Fruit fly (Drosophila melanogaster) whole organism, embryonic: Measurements from ENCODE around the gene CG3652.

Source experiments
- Aef1 ChIP-seq: fragments of 200-800 bp; sonication (Bioruptor generic); IDR thresholded peaks from 3 replicates; pipeline ENCODE4 v1.3.6; 2022; ENCODE audit warnings: missing biosample characterization, missing genetic modification characterization
- CG10565 ChIP-seq: fragments of 200-800 bp; sonication (Bioruptor generic); optimal IDR thresholded peaks from 3 replicates; lab custom pipeline; 2016; ENCODE audit warnings: missing biosample characterization, mild to moderate bottlenecking, missing genetic modification characterization
- CG10979 ChIP-seq: fragments of 200-800 bp; sonication (Bioruptor generic); optimal IDR thresholded peaks from 2 replicates; lab custom pipeline; 2018; ENCODE audit warnings: missing biosample characterization, mild to moderate bottlenecking, missing genetic modification characterization, moderate library complexity
- CG11696 ChIP-seq: fragments of 200-800 bp; sonication (Bioruptor generic); IDR thresholded peaks from 2 replicates; pipeline ENCODE4 v1.3.6; 2022; ENCODE audit warnings: missing biosample characterization, missing genetic modification characterization
- CG12071 ChIP-seq: fragments of 200-800 bp; sonication (Bioruptor generic); optimal IDR thresholded peaks from 3 replicates; lab custom pipeline; 2018; ENCODE audit warnings: missing biosample characterization, mild to moderate bottlenecking, missing genetic modification characterization
- CG12219 ChIP-seq: fragments of 200-800 bp; sonication (Bioruptor generic); optimal IDR thresholded peaks from 3 replicates; lab custom pipeline; 2018; ENCODE audit warnings: missing biosample characterization, mild to moderate bottlenecking, missing genetic modification characterization
- CG14014 ChIP-seq: fragments of 200-800 bp; sonication (Bioruptor generic); IDR thresholded peaks from 2 replicates; pipeline ENCODE4 v1.3.6; 2022; ENCODE audit warnings: missing biosample characterization, missing genetic modification characterization
- CG15011 ChIP-seq: fragments of 200-800 bp; sonication (Bioruptor generic); optimal IDR thresholded peaks from 3 replicates; lab custom pipeline; 2018; ENCODE audit warnings: missing biosample characterization, mild to moderate bottlenecking, missing genetic modification characterization
- CG15269 ChIP-seq: fragments of 200-800 bp; sonication (Bioruptor generic); optimal IDR thresholded peaks from 2 replicates; lab custom pipeline; 2018; ENCODE audit warnings: missing biosample characterization, mild to moderate bottlenecking, missing genetic modification characterization, moderate library complexity
- CG16863 ChIP-seq: fragments of 200-800 bp; sonication (Bioruptor generic); optimal IDR thresholded peaks from 3 replicates; lab custom pipeline; 2016; ENCODE audit warnings: missing biosample characterization, missing genetic modification characterization
- CG17328 ChIP-seq: fragments of 200-800 bp; sonication (Bioruptor generic); IDR thresholded peaks from 2 replicates; pipeline ENCODE4 v1.3.6; 2022; ENCODE audit warnings: missing biosample characterization, missing genetic modification characterization
- CG17361 ChIP-seq: fragments of 200-800 bp; sonication (Bioruptor generic); IDR thresholded peaks from 3 replicates; pipeline ENCODE4 v1.3.6; 2022; ENCODE audit warnings: missing biosample characterization, missing genetic modification characterization
- CG18599 ChIP-seq: fragments of 200-800 bp; sonication (Bioruptor generic); optimal IDR thresholded peaks from 3 replicates; lab custom pipeline; 2017; ENCODE audit warnings: missing biosample characterization, missing genetic modification characterization, mild to moderate bottlenecking, moderate library complexity, missing genetic modification reagents
- CG3407 ChIP-seq: fragments of 200-800 bp; sonication (Bioruptor generic); optimal IDR thresholded peaks from 2 replicates; lab custom pipeline; 2018; ENCODE audit warnings: missing biosample characterization, mild to moderate bottlenecking, missing genetic modification characterization
- CG34422 ChIP-seq: fragments of 200-800 bp; sonication (Bioruptor generic); IDR thresholded peaks from 3 replicates; pipeline ENCODE4 v1.3.6; 2022; ENCODE audit warnings: missing biosample characterization, missing genetic modification characterization
- CG4360 ChIP-seq: fragments of 200-800 bp; sonication (Bioruptor generic); IDR thresholded peaks from 2 replicates; pipeline ENCODE4 v1.3.6; 2022; ENCODE audit warnings: missing biosample characterization, missing genetic modification characterization
- CG8359 ChIP-seq: fragments of 200-800 bp; sonication (Bioruptor generic); optimal IDR thresholded peaks from 2 replicates; lab custom pipeline; 2017; ENCODE audit warnings: missing biosample characterization, mild to moderate bottlenecking, missing genetic modification characterization, borderline replicate concordance
- CG8478 ChIP-seq: fragments of >200 bp; optimal IDR thresholded peaks from 2 replicates; lab custom pipeline; 2018
- CG8944 ChIP-seq: fragments of 200-800 bp; sonication (Bioruptor generic); optimal IDR thresholded peaks from 3 replicates; lab custom pipeline; 2016; ENCODE audit warnings: missing biosample characterization, missing genetic modification characterization
- CG9609 ChIP-seq: fragments of 200-800 bp; sonication (Bioruptor generic); optimal IDR thresholded peaks from 3 replicates; lab custom pipeline; 2016; ENCODE audit warnings: missing biosample characterization, missing genetic modification characterization
- CG9876 ChIP-seq: fragments of 200-800 bp; sonication (Bioruptor generic); optimal IDR thresholded peaks from 2 replicates; lab custom pipeline; 2016; ENCODE audit warnings: missing biosample characterization, missing genetic modification characterization
- Gsc ChIP-seq: fragments of 200-800 bp; sonication (Bioruptor generic); IDR thresholded peaks from 2 replicates; pipeline ENCODE4 v1.3.6; 2022; ENCODE audit warnings: missing biosample characterization, missing genetic modification characterization
- HLHmδ ChIP-seq: fragments of 200-800 bp; sonication (Bioruptor generic); optimal IDR thresholded peaks from 2 replicates; lab custom pipeline; 2018; ENCODE audit warnings: missing biosample characterization, mild to moderate bottlenecking, missing genetic modification characterization, moderate library complexity
- Hey ChIP-seq: fragments of 200-800 bp; sonication (Bioruptor generic); optimal IDR thresholded peaks from 3 replicates; lab custom pipeline; 2018; ENCODE audit warnings: missing biosample characterization, mild to moderate bottlenecking, missing genetic modification characterization
- MTF-1 ChIP-seq: fragments of 200-800 bp; sonication (Bioruptor generic); optimal IDR thresholded peaks from 2 replicates; lab custom pipeline; 2018; ENCODE audit warnings: missing biosample characterization, mild to moderate bottlenecking, missing genetic modification characterization, borderline replicate concordance
- NC2α ChIP-seq: fragments of 200-800 bp; sonication (Bioruptor generic); optimal IDR thresholded peaks from 2 replicates; lab custom pipeline; 2016; ENCODE audit warnings: missing biosample characterization, missing genetic modification characterization
- Ravus ChIP-seq: fragments of 200-800 bp; sonication (Bioruptor generic); IDR thresholded peaks from 2 replicates; pipeline ENCODE4 v1.3.6; 2022; ENCODE audit warnings: missing biosample characterization, missing genetic modification characterization
- Sin3A ChIP-seq: fragments of >200 bp; optimal IDR thresholded peaks from 2 replicates; lab custom pipeline; 2018
- Sry-δ ChIP-seq: fragments of 200-800 bp; sonication (Bioruptor generic); optimal IDR thresholded peaks from 2 replicates; lab custom pipeline; 2016; ENCODE audit warnings: missing biosample characterization, missing genetic modification characterization
- aop ChIP-seq: fragments of 200-800 bp; sonication (Bioruptor generic); IDR thresholded peaks from 2 replicates; pipeline ENCODE4 v1.3.6; 2022; ENCODE audit warnings: missing biosample characterization, missing genetic modification characterization
- ato ChIP-seq: fragments of 200-800 bp; sonication (Bioruptor generic); IDR thresholded peaks from 2 replicates; pipeline ENCODE4 v1.3.6; 2022; ENCODE audit warnings: missing biosample characterization, missing genetic modification characterization; ENCODE audit not compliant: partially characterized antibody
- br ChIP-seq: fragments of >200 bp; optimal IDR thresholded peaks from 2 replicates; lab custom pipeline; 2017
- bsh ChIP-seq, 2 experiments: fragments of 200-800 bp; sonication (Bioruptor generic); optimal IDR thresholded peaks; 2 replicates each; lab custom pipeline; 2017 to 2018; ENCODE audit warnings: mild to moderate bottlenecking in 2 of 2, missing biosample characterization in 2 of 2, missing genetic modification characterization in 2 of 2, moderate library complexity in 1 of 2
- btn ChIP-seq: fragments of 200-800 bp; sonication (Bioruptor generic); optimal IDR thresholded peaks from 2 replicates; lab custom pipeline; 2016; ENCODE audit warnings: missing biosample characterization, missing genetic modification characterization
- cad ChIP-seq: fragments of >200 bp; optimal IDR thresholded peaks from 2 replicates; lab custom pipeline; 2017; ENCODE audit warnings: missing biosample characterization, missing genetic modification characterization
- chinmo ChIP-seq: fragments of 200-800 bp; sonication (Bioruptor generic); IDR thresholded peaks from 4 replicates; pipeline ENCODE4 v1.3.6; 2022; ENCODE audit warnings: missing biosample characterization, missing genetic modification characterization; ENCODE audit not compliant: partially characterized antibody
- chn ChIP-seq: fragments of 200-800 bp; sonication (Bioruptor generic); optimal IDR thresholded peaks from 2 replicates; lab custom pipeline; 2016; ENCODE audit warnings: missing biosample characterization, missing genetic modification characterization
- dan ChIP-seq: fragments of 200-800 bp; sonication (Bioruptor generic); IDR thresholded peaks from 2 replicates; pipeline ENCODE4 v1.3.6; 2022; ENCODE audit warnings: missing biosample characterization, missing genetic modification characterization
- dimm ChIP-seq: fragments of 200-800 bp; sonication (Bioruptor generic); IDR thresholded peaks from 2 replicates; pipeline ENCODE4 v1.3.6; 2022; ENCODE audit warnings: missing biosample characterization, missing genetic modification characterization
- dpn ChIP-seq, 2 experiments: fragments of 200-800 bp; sonication (Bioruptor generic); optimal IDR thresholded peaks; 3 replicates each; lab custom pipeline; 2016; ENCODE audit warnings: missing biosample characterization in 2 of 2, missing genetic modification characterization in 2 of 2
- insv ChIP-seq, 2 experiments: fragments of 200-800 bp; sonication (Bioruptor generic); optimal IDR thresholded peaks; 3 replicates each; lab custom pipeline; 2016 to 2018; ENCODE audit warnings: missing biosample characterization in 2 of 2, missing genetic modification characterization in 2 of 2
- jigr1 ChIP-seq: fragments of 200-800 bp; sonication (Bioruptor generic); IDR thresholded peaks from 3 replicates; pipeline ENCODE4 v1.3.6; 2022; ENCODE audit warnings: missing biosample characterization, missing genetic modification characterization
- kah ChIP-seq: fragments of 200-800 bp; sonication (Bioruptor generic); optimal IDR thresholded peaks from 2 replicates; lab custom pipeline; 2018; ENCODE audit warnings: missing biosample characterization, mild to moderate bottlenecking, missing genetic modification characterization
- klu ChIP-seq: fragments of 200-800 bp; sonication (Bioruptor generic); IDR thresholded peaks from 2 replicates; pipeline ENCODE4 v1.3.6; 2022; ENCODE audit warnings: missing biosample characterization, missing genetic modification characterization
- lilli ChIP-seq: fragments of 200-800 bp; sonication (Bioruptor generic); optimal IDR thresholded peaks from 3 replicates; lab custom pipeline; 2016; ENCODE audit warnings: missing biosample characterization, missing genetic modification characterization
- luna ChIP-seq: fragments of 200-800 bp; sonication (Bioruptor generic); optimal IDR thresholded peaks from 2 replicates; lab custom pipeline; 2016; ENCODE audit warnings: missing biosample characterization, missing genetic modification characterization
- ranshi ChIP-seq: fragments of 200-800 bp; sonication (Bioruptor generic); IDR thresholded peaks from 2 replicates; pipeline ENCODE4 v1.3.6; 2022; ENCODE audit warnings: missing biosample characterization, missing genetic modification characterization
- schlank ChIP-seq: fragments of 200-800 bp; sonication (Bioruptor generic); optimal IDR thresholded peaks from 2 replicates; lab custom pipeline; 2018; ENCODE audit warnings: missing biosample characterization, mild to moderate bottlenecking, missing genetic modification characterization
- scrt ChIP-seq: fragments of 200-800 bp; sonication (Bioruptor generic); optimal IDR thresholded peaks from 2 replicates; lab custom pipeline; 2018; ENCODE audit warnings: missing biosample characterization, mild to moderate bottlenecking, missing genetic modification characterization, moderate library complexity
- stwl ChIP-seq: fragments of 200-800 bp; sonication (Bioruptor generic); optimal IDR thresholded peaks from 3 replicates; lab custom pipeline; 2018; ENCODE audit warnings: missing biosample characterization, mild to moderate bottlenecking, missing genetic modification characterization, moderate library complexity
- sug ChIP-seq: fragments of 200-800 bp; optimal IDR thresholded peaks from 2 replicates; lab custom pipeline; 2019; ENCODE audit warnings: missing biosample characterization, mild to moderate bottlenecking, missing genetic modification characterization, moderate library complexity
- unpg ChIP-seq: fragments of 200-800 bp; sonication (Bioruptor generic); optimal IDR thresholded peaks from 3 replicates; lab custom pipeline; 2018; ENCODE audit warnings: missing biosample characterization, mild to moderate bottlenecking, missing genetic modification characterization, moderate library complexity

CG3652 gene

dm6 chr2L:4371516-4372136, 22.1 kb downstream of the CG3652 start (continued):
- peak; percentile 15 for TF ChIP-seq stwl (tag; lab: Kevin White, UChicago)
- no peak for TF ChIP-seq br (lab: Kevin White, UChicago)
- no peak for TF ChIP-seq CG14014 (GFP tag; lab: Robert Waterston, UW)
- TF ChIP-seq Gsc (GFP tag; lab: Robert Waterston, UW), result no peak
- peak; percentile 38 for TF ChIP-seq CG12219 (GFP tag; lab: Kevin White, UChicago)
- TF ChIP-seq ranshi (GFP tag; lab: Robert Waterston, UW), result no peak
- no peak for TF ChIP-seq cad
- TF ChIP-seq kah (GFP tag; lab: Kevin White, UChicago), result peak; percentile 16
- peak in 1 of 2 experiments; percentile 52 for TF ChIP-seq dpn (GFP tag; optimal IDR thresholded peaks at IDR 0.05; lab: Kevin White, UChicago)
- no peak for TF ChIP-seq aop (GFP tag; lab: Robert Waterston, UW)
- TF ChIP-seq chinmo (GFP tag; lab: Robert Waterston, UW), result peak; percentile 99
- peak; percentile 31; the same call in 1 of the 2 replicates for TF ChIP-seq CG4360 (GFP tag; lab: Robert Waterston, UW)
- no peak for TF ChIP-seq btn
- TF ChIP-seq CG8944 (GFP tag; lab: Kevin White, UChicago), result no peak
- no peak for TF ChIP-seq MTF-1 (GFP tag; lab: Kevin White, UChicago)
- TF ChIP-seq schlank (tag; lab: Kevin White, UChicago), result no peak
- no peak for TF ChIP-seq CG12071 (GFP tag; lab: Kevin White, UChicago)
- TF ChIP-seq CG17361 (GFP tag; lab: Robert Waterston, UW), result peak; percentile 87; the same call in 2 of the 3 replicates
- TF ChIP-seq insv (GFP tag; optimal IDR thresholded peaks at IDR 0.05; lab: Kevin White, UChicago), result peak in 1 of 2 experiments; percentile 24
- peak; percentile 66 for TF ChIP-seq CG3407
- no peak for TF ChIP-seq Ravus
- TF ChIP-seq Hey, result no peak
- TF ChIP-seq ato (GFP tag; lab: Robert Waterston, UW), result no peak
- no peak for TF ChIP-seq NC2α
- TF ChIP-seq bsh (GFP tag; optimal IDR thresholded peaks at IDR 0.05; lab: Kevin White, UChicago), result peak; percentile 14 to 72
- peak; percentile 25 for TF ChIP-seq lilli
- peak; percentile 97 for TF ChIP-seq CG8478 (lab: Kevin White, UChicago)
- TF ChIP-seq HLHmδ, result peak; percentile 90
- no peak for TF ChIP-seq CG9609 (GFP tag; lab: Kevin White, UChicago)
- TF ChIP-seq CG8359 (GFP tag; lab: Kevin White, UChicago), result peak; percentile 64
- TF ChIP-seq CG15269 (tag; lab: Kevin White, UChicago), result peak; percentile 57
- no peak for TF ChIP-seq Sin3A (lab: Kevin White, UChicago)
- TF ChIP-seq CG11696, result no peak
- 0 out of 3 replicates have a peak, but pooled peaks have one; percentile 35 for TF ChIP-seq jigr1 (GFP tag; lab: Robert Waterston, UW)
- TF ChIP-seq CG17328, result no peak
- TF ChIP-seq scrt (GFP tag; lab: Kevin White, UChicago), result no peak
- no peak for TF ChIP-seq chn (GFP tag; lab: Kevin White, UChicago)
- TF ChIP-seq CG34422 (GFP tag; lab: Robert Waterston, UW), result peak; percentile 47; the same call in 2 of the 3 replicates
- no peak for TF ChIP-seq Aef1 (GFP tag; lab: Robert Waterston, UW)
- no peak for TF ChIP-seq CG10565 (GFP tag; lab: Kevin White, UChicago)
- peak; percentile 86 for TF ChIP-seq CG10979 (tag; lab: Kevin White, UChicago)
- peak; percentile 24 for TF ChIP-seq CG15011
- peak; percentile 70 for TF ChIP-seq unpg (GFP tag; lab: Kevin White, UChicago)
- TF ChIP-seq dan (GFP tag; lab: Robert Waterston, UW), result no peak
- no peak for TF ChIP-seq Sry-δ (GFP tag; lab: Kevin White, UChicago)
- TF ChIP-seq klu (GFP tag; lab: Robert Waterston, UW), result no peak
- TF ChIP-seq dimm, result no peak
- TF ChIP-seq CG9876, result no peak
- TF ChIP-seq CG18599 (GFP tag; lab: Kevin White, UChicago), result no peak
- TF ChIP-seq CG16863 (GFP tag; lab: Kevin White, UChicago), result no peak
- TF ChIP-seq luna (GFP tag; lab: Kevin White, UChicago), result no peak
- no peak for TF ChIP-seq sug (tag; lab: Kevin White, UChicago)
